Worm (Caenorhabditis elegans) whole organism, L4 larva: ENCODE measurements around the gene F55G11.10.
A peak's percentile ranks its signal among the peaks of the same experiment; 100 is the strongest.

Experiments
- F10B5.3 ChIP-seq: sonication (generic microtip); optimal IDR thresholded peaks from 2 replicates; lab custom pipeline; 2016; ENCODE audit warnings: mild to moderate bottlenecking, missing genetic modification characterization, missing compliant biosample characterization
- F49E8.2 ChIP-seq: sonication (generic microtip); optimal IDR thresholded peaks from 2 replicates; lab custom pipeline; 2016; ENCODE audit warnings: missing compliant biosample characterization, mild to moderate bottlenecking, missing genetic modification characterization, borderline replicate concordance
- R02D3.7 ChIP-seq: fragments of 150-350 bp; sonication (generic microtip); optimal IDR thresholded peaks from 3 replicates; lab custom pipeline; 2014; ENCODE audit warnings: missing biosample characterization, missing genetic modification characterization
- T20F7.1 ChIP-seq: fragments of 200-800 bp; sonication (Bioruptor generic); optimal IDR thresholded peaks from 2 replicates; lab custom pipeline; 2018; ENCODE audit warnings: mild to moderate bottlenecking, missing genetic modification characterization, missing compliant biosample characterization
- Y5F2A.4 ChIP-seq: fragments of 200-800 bp; sonication (Bioruptor generic); optimal IDR thresholded peaks from 2 replicates; lab custom pipeline; 2018; ENCODE audit warnings: mild to moderate bottlenecking, missing genetic modification characterization, missing compliant biosample characterization
- Y75B8A.6 ChIP-seq: fragments of 200-800 bp; sonication (Bioruptor generic); IDR thresholded peaks from 2 replicates; pipeline ENCODE4 v1.3.6; 2022; ENCODE audit warnings: missing genetic modification reagents, missing genetic modification characterization, missing compliant biosample characterization
- ceh-82 ChIP-seq: sonication (generic microtip); optimal IDR thresholded peaks from 2 replicates; lab custom pipeline; 2017; ENCODE audit warnings: missing biosample characterization, missing genetic modification characterization
- ces-1 ChIP-seq: fragments of 150-350 bp; sonication (generic microtip); optimal IDR thresholded peaks from 4 replicates; lab custom pipeline; 2014; ENCODE audit warnings: missing biosample characterization, missing genetic modification reagents, missing genetic modification characterization
- cey-2 ChIP-seq: sonication (generic microtip); optimal IDR thresholded peaks from 3 replicates; lab custom pipeline; 2017; ENCODE audit warnings: missing genetic modification characterization, mild to moderate bottlenecking, missing compliant biosample characterization, antibody characterized with exemption, borderline replicate concordance; ENCODE audit not compliant: insufficient read depth
- daf-16 ChIP-seq, 3 experiments: sonication (generic microtip); optimal IDR thresholded peaks; 2 replicates each; lab custom pipeline; 2016 to 2017; ENCODE audit warnings: missing genetic modification characterization in 3 of 3, missing genetic modification reagents in 3 of 3, mild to moderate bottlenecking in 2 of 3, missing compliant biosample characterization in 2 of 3, missing biosample characterization in 1 of 3, moderate library complexity in 1 of 3
- daf-8 ChIP-seq: fragments of 200-800 bp; sonication (Bioruptor generic); IDR thresholded peaks from 2 replicates; pipeline ENCODE4 v1.3.6; 2022; ENCODE audit warnings: missing genetic modification characterization, missing compliant biosample characterization
- dmd-6 ChIP-seq: fragments of 200-800 bp; sonication (Bioruptor generic); IDR thresholded peaks from 2 replicates; pipeline ENCODE4 v1.3.6; 2022; ENCODE audit warnings: missing genetic modification reagents, missing genetic modification characterization, missing compliant biosample characterization
- dve-1 ChIP-seq: sonication (generic microtip); optimal IDR thresholded peaks from 2 replicates; lab custom pipeline; 2017; ENCODE audit warnings: antibody characterized with exemption, mild to moderate bottlenecking, missing genetic modification characterization, missing compliant biosample characterization; ENCODE audit not compliant: insufficient read depth
- egl-43 ChIP-seq: fragments of 200-800 bp; sonication (Bioruptor generic); IDR thresholded peaks from 2 replicates; pipeline ENCODE4 v1.3.6; 2022; ENCODE audit warnings: missing genetic modification reagents, missing genetic modification characterization, missing compliant biosample characterization
- gei-8 ChIP-seq: fragments of 200-800 bp; sonication (Bioruptor generic); optimal IDR thresholded peaks from 2 replicates; lab custom pipeline; 2018; ENCODE audit warnings: mild to moderate bottlenecking, missing genetic modification characterization, missing compliant biosample characterization
- hlh-11 ChIP-seq: fragments of 200-800 bp; sonication (Bioruptor generic); optimal IDR thresholded peaks from 2 replicates; lab custom pipeline; 2018; ENCODE audit warnings: mild to moderate bottlenecking, missing genetic modification characterization, missing compliant biosample characterization
- jun-1 ChIP-seq: fragments of 150-350 bp; optimal IDR thresholded peaks from 2 replicates; lab custom pipeline; 2014; ENCODE audit warnings: missing biosample characterization, missing genetic modification reagents, missing genetic modification characterization
- lim-7 ChIP-seq: fragments of 200-800 bp; sonication (Bioruptor generic); IDR thresholded peaks from 2 replicates; pipeline ENCODE4 v1.3.6; 2022; ENCODE audit warnings: missing genetic modification characterization, missing compliant biosample characterization
- lin-15B ChIP-seq: fragments of 150-350 bp; sonication (generic microtip); optimal IDR thresholded peaks from 3 replicates; lab custom pipeline; 2014; ENCODE audit warnings: missing biosample characterization, missing genetic modification characterization
- lin-29 ChIP-seq: fragments of 200-800 bp; sonication (Bioruptor generic); IDR thresholded peaks from 2 replicates; pipeline ENCODE4 v1.3.6; 2022; ENCODE audit warnings: missing genetic modification reagents, missing genetic modification characterization, missing compliant biosample characterization
- madf-5 ChIP-seq, 2 experiments: fragments of 200-800 bp; sonication (Bioruptor generic); IDR thresholded peaks; 2 replicates each; pipeline ENCODE4 v1.3.6; 2022; ENCODE audit warnings: missing compliant biosample characterization in 2 of 2, missing genetic modification characterization in 2 of 2
- mep-1 ChIP-seq: fragments of 150-350 bp; sonication (generic microtip); optimal IDR thresholded peaks from 3 replicates; lab custom pipeline; 2014; ENCODE audit warnings: missing biosample characterization, missing genetic modification characterization
- mxl-2 ChIP-seq: fragments of 200-800 bp; sonication (Bioruptor generic); conservative IDR thresholded peaks from 2 replicates; pipeline ENCODE4 v1.3.6; 2022; ENCODE audit warnings: missing genetic modification reagents, missing genetic modification characterization, missing compliant biosample characterization
- nhr-42 ChIP-seq: fragments of 200-800 bp; sonication (Bioruptor generic); IDR thresholded peaks from 2 replicates; pipeline ENCODE4 v1.3.6; 2022; ENCODE audit warnings: missing genetic modification characterization, missing compliant biosample characterization
- php-3 ChIP-seq: fragments of 200-800 bp; sonication (Bioruptor generic); IDR thresholded peaks from 2 replicates; pipeline ENCODE4 v1.3.6; 2022; ENCODE audit warnings: missing genetic modification reagents, missing genetic modification characterization, missing compliant biosample characterization
- saeg-2 ChIP-seq: fragments of 200-800 bp; sonication (Bioruptor generic); IDR thresholded peaks from 2 replicates; pipeline ENCODE4 v1.3.6; 2022; ENCODE audit warnings: missing genetic modification reagents, missing genetic modification characterization, missing compliant biosample characterization
- set-16 ChIP-seq: fragments of 200-800 bp; sonication (Bioruptor generic); IDR thresholded peaks from 2 replicates; pipeline ENCODE4 v1.3.6; 2022; ENCODE audit warnings: missing genetic modification reagents, missing genetic modification characterization, missing compliant biosample characterization
- snpc-4 ChIP-seq: fragments of 150-350 bp; optimal IDR thresholded peaks from 2 replicates; lab custom pipeline; 2014; ENCODE audit warnings: missing biosample characterization, missing genetic modification characterization
- spr-3 ChIP-seq: fragments of 200-800 bp; sonication (Bioruptor generic); optimal IDR thresholded peaks from 2 replicates; lab custom pipeline; 2018; ENCODE audit warnings: mild to moderate bottlenecking, missing genetic modification characterization, missing compliant biosample characterization
- unc-62 ChIP-seq, 3 experiments: fragments of 150-350 bp in 1 of 3; sonication (generic microtip); optimal IDR thresholded peaks in 2 of 3; peaks in 1 of 3; 1 replicate in 1 of 3; 2 replicates in 2 of 3; lab custom pipeline; 2014 to 2017; ENCODE audit warnings: missing biosample characterization in 3 of 3, missing genetic modification characterization in 3 of 3, missing genetic modification reagents in 3 of 3, missing genotype in 1 of 3
- zag-1 ChIP-seq: fragments of 150-350 bp; optimal IDR thresholded peaks from 2 replicates; lab custom pipeline; 2014; ENCODE audit warnings: missing biosample characterization, missing genetic modification characterization
- ztf-11 ChIP-seq: fragments of 150-350 bp; optimal IDR thresholded peaks from 2 replicates; lab custom pipeline; 2014; ENCODE audit warnings: missing biosample characterization, missing genetic modification characterization

The F55G11.10 gene

ce11 chrIV:12936221-12936776 is 12.3 kb upstream of the F55G11.10 start, which contains the start of the genes cld-1 and dod-21 (continued):
- TF ChIP-seq cey-2 (tag; lab: Kevin White, UChicago) (no peak), dve-1 (peak; percentile 63), egl-43 (GFP tag; lab: Robert Waterston, UW) (no peak), php-3 (GFP tag; lab: Robert Waterston, UW) (peak; percentile 48; the same call in 1 of the 2 replicates), mep-1 (tag; lab: Kevin White, UChicago) (no peak), ces-1 (GFP tag; lab: Kevin White, UChicago) (no peak), mxl-2 (GFP tag; lab: Robert Waterston, UW) (no peak), dmd-6 (GFP tag; lab: Robert Waterston, UW) (peak; percentile 64), ztf-11 (tag; lab: Kevin White, UChicago) (no peak)

ce11 chrIV:12941254-12941653 is 7.3 kb upstream of the F55G11.10 start, which contains the start of gene dod-24:
Gene dod-24, minus strand, starts transcription at chrIV:12941354.
- no peak for TF ChIP-seq T20F7.1 (GFP tag; lab: Kevin White, UChicago)
- TF ChIP-seq daf-16 (GFP tag; optimal IDR thresholded peaks at IDR 0.05; lab: Kevin White, UChicago), result no peak
- TF ChIP-seq daf-16 (tag; optimal IDR thresholded peaks at IDR 0.05; lab: Kevin White, UChicago), result no peak
- TF ChIP-seq Y5F2A.4 (GFP tag; lab: Kevin White, UChicago), result no peak

DNA sequence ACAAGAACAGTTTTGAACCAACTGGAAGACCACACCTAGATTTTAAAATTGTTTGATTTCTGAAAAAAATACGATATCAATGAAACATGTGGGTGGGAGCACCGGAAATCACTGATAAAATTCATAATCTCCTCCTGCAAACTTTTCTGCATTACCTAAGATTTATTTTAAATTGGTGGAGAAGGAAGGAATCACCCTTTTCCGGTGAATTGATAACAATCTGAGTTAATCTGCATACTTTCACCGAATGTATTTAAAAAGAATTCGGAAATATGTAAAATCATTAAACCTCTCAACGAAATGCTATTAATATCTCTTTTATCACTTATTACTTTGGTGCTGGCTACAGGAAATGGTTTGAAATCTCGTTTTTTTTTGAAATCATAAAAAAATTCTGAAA is 5.9 kb upstream of the F55G11.10 start, which contains the start of gene dct-19:
Gene dct-19 (plus strand): TSS at position 301 of the 400 bp plus-strand sequence.
- TF ChIP-seq lim-7 (GFP tag; lab: Robert Waterston, UW), result no peak
- no peak for TF ChIP-seq hlh-11 (tag; lab: Kevin White, UChicago)
- no peak for TF ChIP-seq egl-43 (GFP tag; lab: Robert Waterston, UW)
- TF ChIP-seq madf-5 (GFP tag; IDR thresholded peaks at IDR 0.05; lab: Robert Waterston, UW), result no peak
- TF ChIP-seq set-16 (GFP tag; lab: Robert Waterston, UW), result no peak
- TF ChIP-seq lin-29 (GFP tag; lab: Robert Waterston, UW), result no peak
- no peak for TF ChIP-seq daf-8 (GFP tag; lab: Robert Waterston, UW)
- TF ChIP-seq daf-16 (GFP tag; optimal IDR thresholded peaks at IDR 0.05; lab: Kevin White, UChicago), result no peak
- no peak for TF ChIP-seq daf-16 (tag; optimal IDR thresholded peaks at IDR 0.05; lab: Kevin White, UChicago)
- TF ChIP-seq saeg-2 (GFP tag; lab: Robert Waterston, UW), result no peak
- TF ChIP-seq zag-1 (tag; lab: Kevin White, UChicago), result no peak
- no peak for TF ChIP-seq F10B5.3
- no peak for TF ChIP-seq Y75B8A.6 (GFP tag; lab: Robert Waterston, UW)
- no peak for TF ChIP-seq spr-3 (GFP tag; lab: Kevin White, UChicago)
- no peak for TF ChIP-seq jun-1
- TF ChIP-seq nhr-42, result no peak
- TF ChIP-seq F49E8.2 (tag; lab: Kevin White, UChicago), result no peak
- no peak for TF ChIP-seq ceh-82 (tag; lab: Kevin White, UChicago)
- no peak for TF ChIP-seq ztf-11 (tag; lab: Kevin White, UChicago)
- TF ChIP-seq R02D3.7 (tag; lab: Kevin White, UChicago), result no peak

DNA sequence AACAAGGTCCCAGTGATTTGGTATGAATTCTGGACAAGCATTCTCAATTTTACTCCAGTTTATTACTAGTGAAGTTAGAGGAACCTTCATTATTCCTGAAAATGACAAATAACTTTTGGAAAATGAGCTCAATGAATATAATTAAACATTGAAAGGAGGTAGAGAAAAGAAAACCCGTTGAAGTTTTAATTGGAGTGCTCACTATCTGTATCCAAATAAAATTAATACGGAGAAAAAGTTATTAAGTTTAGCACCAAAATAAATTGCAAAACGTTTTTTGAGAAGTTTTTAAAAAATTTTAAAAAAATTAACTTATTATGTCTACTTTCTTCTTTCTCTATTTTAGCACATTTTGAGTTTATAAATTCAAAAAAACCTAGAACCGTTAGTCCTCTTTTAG is 2.1 kb upstream of the F55G11.10 start, which contains the start of gene F55G11.1:
Gene F55G11.1 (minus strand): TSS at position 101 of the 400 bp plus-strand sequence.
- TF ChIP-seq ces-1 (GFP tag; lab: Kevin White, UChicago) (no peak), lin-15B (tag; lab: Kevin White, UChicago) (no peak), snpc-4 (tag; lab: Kevin White, UChicago) (no peak), unc-62 (GFP tag; optimal IDR thresholded peaks at IDR 0.05 in 1 of 2; lab: Kevin White, UChicago) (no peak), unc-62 (tag; optimal IDR thresholded peaks at IDR 0.05; lab: Kevin White, UChicago) (no peak), gei-8 (no peak)
